Fruit fly (Drosophila melanogaster): ENCODE results near the gene ZC3H3.

The ZC3H3 gene

DNA sequence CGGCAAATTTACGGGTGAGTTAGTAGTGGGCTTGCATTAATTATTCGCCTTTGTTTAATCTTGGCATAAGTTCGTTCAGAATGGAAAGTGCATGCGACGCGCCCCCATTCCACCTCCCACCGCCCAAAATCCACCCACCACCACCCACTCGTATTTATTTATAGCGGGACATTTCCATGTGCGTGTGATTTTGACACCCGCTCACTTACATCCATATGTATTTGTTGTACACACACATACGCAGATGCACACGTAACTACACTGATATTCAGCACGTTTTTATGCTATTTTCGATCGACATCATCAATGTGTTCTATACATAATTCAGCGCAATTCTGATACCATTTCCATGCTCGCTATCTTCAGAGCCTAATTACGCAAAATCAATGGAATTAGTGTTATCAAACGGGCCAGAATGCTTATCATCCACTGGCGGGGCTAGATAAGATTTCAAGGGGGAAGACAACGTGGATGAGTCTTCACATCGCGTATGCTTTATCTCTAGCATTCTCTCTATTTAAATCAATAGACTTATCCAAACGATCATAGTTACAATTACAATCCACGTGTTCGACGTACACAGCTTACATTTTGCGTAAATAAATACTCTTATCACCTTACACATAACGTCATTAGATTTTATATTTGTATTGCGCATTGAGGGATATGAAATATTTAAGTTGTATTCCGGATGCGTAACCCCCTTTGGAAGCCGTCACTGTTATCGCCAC is 16.3 kb upstream of the ZC3H3 start (continued):
- TF ChIP-seq H2.0 (GFP tag; IDR thresholded peaks at IDR 0.05) (no peak), gt (GFP tag; IDR thresholded peaks at IDR 0.05) (no peak), gcm (GFP tag; optimal IDR thresholded peaks at IDR 0.05) (peak; percentile 19), Bdp1 (GFP tag; optimal IDR thresholded peaks at IDR 0.05) (no peak), slbo (GFP tag; IDR thresholded peaks at IDR 0.05) (peak; percentile 28; the same call in 1 of the 2 replicates), CG14014 (GFP tag; IDR thresholded peaks at IDR 0.05) (no peak), Fer1 (GFP tag; optimal IDR thresholded peaks at IDR 0.05) (peak; percentile 63), Poxn (GFP tag; IDR thresholded peaks at IDR 0.05) (no peak), CG11560 (tag; IDR thresholded peaks at IDR 0.05) (no peak), CG1603 (tag; optimal IDR thresholded peaks at IDR 0.05) (peak; percentile 8), Adf1 (GFP tag; IDR thresholded peaks at IDR 0.05) (peak; percentile 7; the same call in 1 of the 2 replicates), CG9215 (GFP tag; IDR thresholded peaks at IDR 0.05) (peak; percentile 41; the same call in 1 of the 2 replicates), wor (GFP tag; IDR thresholded peaks at IDR 0.05) (no peak), CG10274 (GFP tag; optimal IDR thresholded peaks at IDR 0.05) (no peak), CG15011 (GFP tag; optimal IDR thresholded peaks at IDR 0.05) (peak; percentile 48), sug (tag; optimal IDR thresholded peaks at IDR 0.05) (peak; percentile 61), Tbp (GFP tag; optimal IDR thresholded peaks at IDR 0.05) (no peak), CG10654 (GFP tag; optimal IDR thresholded peaks at IDR 0.05) (no peak), CG18011 (GFP tag; optimal IDR thresholded peaks at IDR 0.05) (no peak), CG10543 (GFP tag; optimal IDR thresholded peaks at IDR 0.05) (peak; percentile 66), lbe (GFP tag; optimal IDR thresholded peaks at IDR 0.05) (no peak), CG11723 (GFP tag; optimal IDR thresholded peaks at IDR 0.05) (peak; percentile 7), CG17802 (tag; optimal IDR thresholded peaks at IDR 0.05) (no peak), CG15514 (GFP tag; optimal IDR thresholded peaks at IDR 0.05) (peak; percentile 24), Deaf1 (tag; optimal IDR thresholded peaks at IDR 0.05) (no peak), HmgD (GFP tag; optimal IDR thresholded peaks at IDR 0.05) (no peak), dan (GFP tag; IDR thresholded peaks at IDR 0.05) (no peak), nerfin-2 (GFP tag; IDR thresholded peaks at IDR 0.05; ENCODE audit: partially characterized antibody) (no peak), Hr51 (GFP tag; optimal IDR thresholded peaks at IDR 0.05) (peak in 1 of 2 experiments; percentile 49), Sox102F (GFP tag; optimal IDR thresholded peaks at IDR 0.05) (peak; percentile 22), Vsx1 (GFP tag; optimal IDR thresholded peaks at IDR 0.05) (peak; percentile 19), pros (GFP tag; optimal IDR thresholded peaks at IDR 0.05) (peak; percentile 12), fd64A (GFP tag; optimal IDR thresholded peaks at IDR 0.05) (no peak), trem (tag; optimal IDR thresholded peaks at IDR 0.05) (no peak), dati (GFP tag; IDR thresholded peaks at IDR 0.05) (no peak), pum (GFP tag; optimal IDR thresholded peaks at IDR 0.05) (no peak), CG34376 (GFP tag; optimal IDR thresholded peaks at IDR 0.05) (peak; percentile 73), oc (tag; optimal IDR thresholded peaks at IDR 0.05) (no peak), CG1024 (GFP tag; IDR thresholded peaks at IDR 0.05) (no peak), CG31365 (tag; optimal IDR thresholded peaks at IDR 0.05) (no peak), exex (tag; optimal IDR thresholded peaks at IDR 0.05) (peak; percentile 99), CG3995 (GFP tag; optimal IDR thresholded peaks at IDR 0.05) (no peak), CG10565 (GFP tag; optimal IDR thresholded peaks at IDR 0.05) (no peak), CG17912 (GFP tag; optimal IDR thresholded peaks at IDR 0.05) (no peak), CG10209 (GFP tag; optimal IDR thresholded peaks at IDR 0.05) (peak; percentile 54), pnt (GFP tag; optimal IDR thresholded peaks at IDR 0.05) (no peak), hb (GFP tag; IDR thresholded peaks at IDR 0.05; ENCODE audit: partially characterized antibody) (no peak), z (GFP tag; IDR thresholded peaks at IDR 0.05) (no peak; the same call in 2 of the 3 replicates), sim (GFP tag; IDR thresholded peaks at IDR 0.05) (no peak), CG3838 (GFP tag; optimal IDR thresholded peaks at IDR 0.05) (no peak)
